Worm (Caenorhabditis elegans) whole organism, mixed stage, embryonic: ENCODE measurements around the gene F19G12.1.

Source experiments
- M03D4.4 ChIP-seq: sonication (generic microtip); optimal IDR thresholded peaks from 2 replicates; lab custom pipeline; 2017; ENCODE audit warnings: mild to moderate bottlenecking, missing genetic modification characterization, missing compliant biosample characterization
- bed-3 ChIP-seq: fragments of 200-800 bp; sonication (Bioruptor generic); optimal IDR thresholded peaks from 3 replicates; lab custom pipeline; 2018; ENCODE audit warnings: mild to moderate bottlenecking, missing genetic modification characterization, moderate library complexity, missing compliant biosample characterization
- ces-1 ChIP-seq: fragments of 150-350 bp; optimal IDR thresholded peaks from 2 replicates; lab custom pipeline; 2014; ENCODE audit warnings: missing biosample characterization, missing genetic modification reagents, missing genetic modification characterization
- drap-1 ChIP-seq: fragments of 200-800 bp; sonication (Bioruptor generic); optimal IDR thresholded peaks from 3 replicates; lab custom pipeline; 2018; ENCODE audit warnings: mild to moderate bottlenecking, missing genetic modification characterization, missing compliant biosample characterization
- mep-1 ChIP-seq: fragments of 150-350 bp; optimal IDR thresholded peaks from 2 replicates; lab custom pipeline; 2017; ENCODE audit warnings: missing biosample characterization, missing genetic modification reagents, missing genetic modification characterization, inconsistent platforms
- nhr-12 ChIP-seq: fragments of 150-350 bp; optimal IDR thresholded peaks from 2 replicates; lab custom pipeline; 2014; ENCODE audit warnings: missing biosample characterization, missing genetic modification characterization
- nhr-237 ChIP-seq: fragments of 150-350 bp; optimal IDR thresholded peaks from 2 replicates; lab custom pipeline; 2014; ENCODE audit warnings: missing biosample characterization, missing genetic modification characterization
- nhr-28 ChIP-seq: fragments of 150-350 bp; optimal IDR thresholded peaks from 2 replicates; lab custom pipeline; 2014; ENCODE audit warnings: missing biosample characterization, missing genetic modification characterization
- pha-4 ChIP-seq: fragments of 150-350 bp; optimal IDR thresholded peaks from 2 replicates; lab custom pipeline; 2018; ENCODE audit warnings: missing biosample characterization, missing genetic modification reagents, missing genetic modification characterization
- unc-39 ChIP-seq: fragments of 150-350 bp; optimal IDR thresholded peaks from 2 replicates; lab custom pipeline; 2014; ENCODE audit warnings: missing biosample characterization, missing genetic modification characterization
- unc-62 ChIP-seq: fragments of 150-350 bp; optimal IDR thresholded peaks from 2 replicates; lab custom pipeline; 2014; ENCODE audit warnings: missing biosample characterization, missing genetic modification reagents, missing genetic modification characterization

DNA sequence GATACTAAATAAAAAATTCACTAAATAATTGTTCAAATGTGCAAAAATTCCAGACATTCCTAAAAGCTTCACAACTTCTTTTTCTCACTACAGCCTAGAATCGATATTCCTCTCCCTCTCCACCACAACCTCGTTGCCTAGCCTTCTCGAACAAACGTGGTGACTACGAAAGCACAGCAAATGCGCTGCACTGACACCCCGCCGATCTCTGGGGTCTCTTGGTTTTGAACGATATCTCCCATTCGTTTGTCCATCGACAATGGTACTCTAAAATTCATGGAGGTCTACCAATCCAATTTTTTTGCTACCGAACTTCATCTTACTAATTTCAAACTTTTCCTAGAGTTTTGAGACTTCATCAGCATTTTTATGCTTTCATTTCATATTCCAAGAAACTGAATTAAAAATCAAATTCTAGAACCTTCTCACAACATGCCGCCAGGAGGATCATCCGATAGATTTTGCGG lies 19.6 kb downstream of the F19G12.1 start, which contains the start of gene W05H7.1:
- no peak for TF ChIP-seq nhr-28 (tag; lab: Kevin White, UChicago)
- no peak for TF ChIP-seq drap-1
- no peak for TF ChIP-seq unc-62 (GFP tag; lab: Kevin White, UChicago)
- TF ChIP-seq bed-3 (GFP tag; lab: Kevin White, UChicago) = no peak
- TF ChIP-seq M03D4.4 (tag; lab: Kevin White, UChicago) = no peak
- peak; percentile 10 for TF ChIP-seq nhr-237 (tag; lab: Kevin White, UChicago)
- peak; percentile 21 for TF ChIP-seq ces-1 (GFP tag; lab: Kevin White, UChicago)
- TF ChIP-seq nhr-12 = no peak
- TF ChIP-seq mep-1 (tag; lab: Kevin White, UChicago) = peak; percentile 59
- no peak for TF ChIP-seq pha-4 (tag; lab: Kevin White, UChicago)
- TF ChIP-seq unc-39 (tag; lab: Kevin White, UChicago) = no peak
